Fruit fly (Drosophila melanogaster) Kc167 (cell line): ENCODE measurements around the gene Cpr62Bb.

Experiments
- Myc ChIP-seq: fragments of >200 bp; optimal IDR thresholded peaks from 2 replicates; lab custom pipeline; 2017; ENCODE audit warnings: missing external identifiers
- Sin3A ChIP-seq: fragments of >200 bp; optimal IDR thresholded peaks from 2 replicates; lab custom pipeline; 2018; ENCODE audit warnings: missing external identifiers
- h ChIP-seq: fragments of >200 bp; optimal IDR thresholded peaks from 3 replicates; lab custom pipeline; 2018; ENCODE audit warnings: missing external identifiers
- insv ChIP-seq: fragments of >200 bp; optimal IDR thresholded peaks from 3 replicates; lab custom pipeline; 2018; ENCODE audit warnings: missing external identifiers
- psq ChIP-seq: fragments of >200 bp; optimal IDR thresholded peaks from 2 replicates; lab custom pipeline; 2017; ENCODE audit warnings: missing external identifiers
- ttk ChIP-seq: sonication (Bioruptor generic); optimal IDR thresholded peaks from 2 replicates; lab custom pipeline; 2017; ENCODE audit warnings: missing external identifiers

Gene Cpr62Bb

dm6 chr3L:1861400-1861793, 26.4 kb upstream of the Cpr62Bb start:
- TF ChIP-seq Myc (lab: Kevin White, UChicago) (no peak), Sin3A (lab: Kevin White, UChicago) (no peak), psq (no peak), ttk (lab: Kevin White, UChicago) (no peak), h (lab: Kevin White, UChicago) (no peak), insv (lab: Kevin White, UChicago) (no peak)

dm6 chr3L:1860749-1861148, 25.8 kb upstream of the Cpr62Bb start:
- TF ChIP-seq psq, result no peak
- TF ChIP-seq ttk (lab: Kevin White, UChicago), result peak; percentile 17

dm6 chr3L:1859563-1859962, 24.6 kb upstream of the Cpr62Bb start:
- no peak for TF ChIP-seq psq
- TF ChIP-seq Sin3A (lab: Kevin White, UChicago), result no peak
- no peak for TF ChIP-seq Myc (lab: Kevin White, UChicago)
- no peak for TF ChIP-seq ttk (lab: Kevin White, UChicago)
- TF ChIP-seq h (lab: Kevin White, UChicago), result no peak
- no peak for TF ChIP-seq insv (lab: Kevin White, UChicago)

dm6 chr3L:1856467-1857350, 21.7 kb upstream of the Cpr62Bb start, which contains the start of gene CG12024:
CG12024 (plus strand) TSS chr3L:1857165.
- TF ChIP-seq ttk (lab: Kevin White, UChicago), result no peak
- TF ChIP-seq h (lab: Kevin White, UChicago), result no peak
- TF ChIP-seq psq, result no peak
- no peak for TF ChIP-seq Sin3A (lab: Kevin White, UChicago)
- no peak for TF ChIP-seq insv (lab: Kevin White, UChicago)
- TF ChIP-seq Myc (lab: Kevin White, UChicago), result no peak

dm6 chr3L:1855491-1855890, 20.5 kb upstream of the Cpr62Bb start, which contains the start of gene CNMa:
CNMa (minus strand) TSS chr3L:1855591.
- TF ChIP-seq psq (no peak), h (lab: Kevin White, UChicago) (no peak), ttk (lab: Kevin White, UChicago) (no peak), Sin3A (lab: Kevin White, UChicago) (no peak)

- TF ChIP-seq psq, result no peak
- TF ChIP-seq h (lab: Kevin White, UChicago), result no peak
- no peak for TF ChIP-seq insv (lab: Kevin White, UChicago)
- no peak for TF ChIP-seq Myc (lab: Kevin White, UChicago)
- TF ChIP-seq ttk (lab: Kevin White, UChicago), result no peak
These were observed 18.3 kb upstream of the Cpr62Bb start for dm6 chr3L:1853277-1853676.

dm6 chr3L:1850498-1850897, 15.5 kb upstream of the Cpr62Bb start:
- TF ChIP-seq h (lab: Kevin White, UChicago), result no peak

dm6 chr3L:1844600-1844999, 9.6 kb upstream of the Cpr62Bb start:
- no peak for TF ChIP-seq insv (lab: Kevin White, UChicago)
- TF ChIP-seq h (lab: Kevin White, UChicago), result no peak
- no peak for TF ChIP-seq psq
- TF ChIP-seq Myc (lab: Kevin White, UChicago), result no peak
- TF ChIP-seq ttk (lab: Kevin White, UChicago), result no peak
- no peak for TF ChIP-seq Sin3A (lab: Kevin White, UChicago)

dm6 chr3L:1841984-1842383, 7.0 kb upstream of the Cpr62Bb start, which contains the start of gene Cpr62Bc:
Cpr62Bc (minus strand) TSS chr3L:1842084.
- TF ChIP-seq ttk (lab: Kevin White, UChicago) (no peak), Myc (lab: Kevin White, UChicago) (no peak), psq (no peak), insv (lab: Kevin White, UChicago) (no peak), Sin3A (lab: Kevin White, UChicago) (no peak), h (lab: Kevin White, UChicago) (no peak)

dm6 chr3L:1831753-1832268, 3.2 kb downstream of the Cpr62Bb start, which contains the start of gene Cpr62Ba:
Cpr62Ba (minus strand) TSS chr3L:1831783.
- TF ChIP-seq insv (lab: Kevin White, UChicago) (no peak), ttk (lab: Kevin White, UChicago) (no peak), Myc (lab: Kevin White, UChicago) (no peak), h (lab: Kevin White, UChicago) (no peak), psq (no peak), Sin3A (lab: Kevin White, UChicago) (no peak)

dm6 chr3L:1829539-1829938, 5.4 kb downstream of the Cpr62Bb start:
- TF ChIP-seq psq (no peak), Sin3A (lab: Kevin White, UChicago) (no peak), insv (lab: Kevin White, UChicago) (no peak), Myc (lab: Kevin White, UChicago) (no peak), ttk (lab: Kevin White, UChicago) (no peak), h (lab: Kevin White, UChicago) (no peak)

- no peak for TF ChIP-seq ttk (lab: Kevin White, UChicago)
These were observed 7.1 kb downstream of the Cpr62Bb start for dm6 chr3L:1827809-1828371.
